Fruit fly (Drosophila melanogaster): Measurements from ENCODE around the gene raskol.

DNA sequence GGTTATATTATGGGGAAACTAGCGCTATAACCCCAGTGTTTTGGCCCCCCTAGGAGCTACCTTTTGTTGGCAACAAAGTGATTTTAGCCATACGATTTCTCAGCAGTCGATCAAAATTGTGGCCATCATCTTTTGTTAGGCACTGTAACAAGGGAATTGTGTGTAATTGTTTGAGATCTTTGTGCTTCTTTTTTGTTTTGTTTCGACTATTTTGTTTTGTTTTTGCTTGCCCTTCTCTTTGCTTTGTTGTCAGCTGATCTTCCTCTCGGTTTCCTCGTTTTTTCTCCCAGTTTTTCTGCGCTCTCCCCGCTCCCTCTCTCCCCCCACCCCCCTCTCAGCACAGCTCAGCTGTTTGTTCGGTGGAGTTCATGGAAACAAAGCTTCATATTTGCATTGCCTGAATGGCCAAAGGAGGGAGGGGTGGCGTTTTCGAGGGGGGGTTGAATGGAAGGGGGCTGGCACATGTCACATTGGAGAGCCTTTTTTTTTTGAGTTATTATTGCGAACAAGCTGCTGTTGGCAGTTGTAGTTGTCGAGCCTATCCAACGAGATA is 16.1 kb downstream of the raskol start:
- TF ChIP-seq CG6654 (GFP tag; optimal IDR thresholded peaks at IDR 0.05), result no peak
- TF ChIP-seq Hr51 (GFP tag; optimal IDR thresholded peaks at IDR 0.05), result no peak
- no peak for TF ChIP-seq nerfin-1 (tag; optimal IDR thresholded peaks at IDR 0.05)
- TF ChIP-seq CG17802 (tag; optimal IDR thresholded peaks at IDR 0.05), result no peak
- TF ChIP-seq cato (GFP tag; optimal IDR thresholded peaks at IDR 0.05; ENCODE audit: borderline replicate concordance), result no peak
- no peak for TF ChIP-seq disco-r (GFP tag; optimal IDR thresholded peaks at IDR 0.05)
